Fruit fly (Drosophila melanogaster) whole organism, wandering third instar larva: ENCODE results near the gene CG32052.
A peak's percentile ranks its signal among the peaks of the same experiment; 100 is the strongest.

Experiments
- HLH106 ChIP-seq: fragments of 200-800 bp; optimal IDR thresholded peaks from 3 replicates; lab custom pipeline; 2019; ENCODE audit warnings: missing biosample characterization, mild to moderate bottlenecking, missing genetic modification characterization, moderate library complexity
- Hr78 ChIP-seq: fragments of >200 bp; optimal IDR thresholded peaks from 2 replicates; lab custom pipeline; 2017; ENCODE audit warnings: missing biosample characterization, missing genetic modification characterization
- Hr83 ChIP-seq: fragments of 200-300 bp; sonication (Bioruptor generic); optimal IDR thresholded peaks from 2 replicates; lab custom pipeline; 2016; ENCODE audit warnings: missing biosample characterization, mild to moderate bottlenecking, missing genetic modification characterization, moderate library complexity; ENCODE audit not compliant: poor library complexity, severe bottlenecking
- OdsH ChIP-seq: fragments of 200-800 bp; sonication (Bioruptor generic); optimal IDR thresholded peaks from 2 replicates; lab custom pipeline; 2016; ENCODE audit warnings: missing biosample characterization, mild to moderate bottlenecking, missing genetic modification characterization
- foxo ChIP-seq, 2 experiments: fragments of 200-800 bp; sonication (Bioruptor generic); optimal IDR thresholded peaks; 2 replicates in 1 of 2; 3 replicates in 1 of 2; lab custom pipeline; 2016 to 2017; ENCODE audit warnings: missing biosample characterization in 2 of 2, missing genetic modification characterization in 2 of 2
- h ChIP-seq: fragments of 200-800 bp; sonication (Bioruptor generic); optimal IDR thresholded peaks from 3 replicates; lab custom pipeline; 2016; ENCODE audit warnings: missing biosample characterization, mild to moderate bottlenecking, missing genetic modification characterization
- rgr ChIP-seq: fragments of 200-800 bp; sonication (Bioruptor generic); optimal IDR thresholded peaks from 3 replicates; lab custom pipeline; 2016; ENCODE audit warnings: missing biosample characterization, mild to moderate bottlenecking, missing genetic modification characterization
- sage ChIP-seq: fragments of 200-800 bp; sonication (Bioruptor generic); optimal IDR thresholded peaks from 2 replicates; lab custom pipeline; 2016; ENCODE audit warnings: missing biosample characterization, mild to moderate bottlenecking, missing genetic modification characterization

Gene CG32052

DNA sequence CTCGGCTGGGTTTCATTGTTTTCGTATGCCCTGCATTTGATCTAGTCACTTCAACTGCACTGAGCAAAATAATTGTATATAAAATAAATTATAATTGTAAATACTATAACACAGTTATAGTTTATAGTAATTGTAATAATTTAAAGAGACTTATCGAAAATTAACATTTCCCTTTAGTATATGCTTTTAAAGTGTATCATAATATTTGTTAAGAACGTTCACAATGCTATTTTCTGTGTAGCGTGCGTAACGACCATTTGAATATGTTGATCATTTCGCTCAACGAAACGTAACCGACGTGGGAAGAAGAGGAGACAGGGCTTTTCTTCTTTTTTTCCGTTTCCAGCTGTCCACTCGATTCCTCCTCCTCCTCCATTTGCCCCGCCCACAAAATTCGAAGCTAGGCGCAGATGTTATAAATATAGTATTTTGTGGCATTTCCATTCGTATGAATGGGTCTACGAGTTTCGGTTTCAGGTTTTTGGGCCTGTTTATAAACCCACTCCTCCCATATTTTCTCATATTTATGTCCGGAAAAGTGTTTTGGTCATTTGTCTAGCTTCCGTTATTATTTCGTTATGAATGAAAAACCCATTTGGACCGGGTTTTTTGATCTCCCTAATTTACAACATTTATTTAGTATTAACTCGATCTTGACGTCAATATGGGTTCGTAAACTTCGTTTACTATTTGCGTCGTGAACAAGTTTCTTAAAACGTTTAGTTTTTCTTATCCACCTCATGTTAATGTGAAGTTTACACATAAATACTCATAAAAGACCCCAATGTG lies 69.8 kb downstream of the CG32052 start:
- TF ChIP-seq foxo (GFP tag; optimal IDR thresholded peaks at IDR 0.05; lab: Kevin White, UChicago) (peak in 1 of 2 experiments; percentile 7), Hr78 (GFP tag; lab: Kevin White, UChicago) (no peak), rgr (GFP tag; lab: Kevin White, UChicago) (peak; percentile 3), HLH106 (tag; lab: Kevin White, UChicago) (peak; percentile 47), sage (no peak), Hr83 (GFP tag; lab: Kevin White, UChicago) (peak; percentile 6), h (GFP tag; lab: Kevin White, UChicago) (peak; percentile 13), OdsH (GFP tag; lab: Kevin White, UChicago) (no peak)
